Worm (Caenorhabditis elegans): Measurements from ENCODE around the gene plx-2.

The plx-2 gene

ce11 chrII:14441144-14441543 lies 16.5 kb upstream of the plx-2 start, which contains the start of gene smg-8:
Gene smg-8, plus strand, starts transcription at chrII:14441409.
- TF ChIP-seq Y53F4B.3 (GFP tag; IDR thresholded peaks at IDR 0.05) (no peak), mcd-1 (GFP tag; IDR thresholded peaks at IDR 0.05) (peak; percentile 96), F49E8.2 (tag; optimal IDR thresholded peaks at IDR 0.05; ENCODE audit: insufficient read depth) (peak; percentile 17), F33H1.4 (GFP tag; IDR thresholded peaks at IDR 0.05) (peak; percentile 61), snpc-3.4 (tag; optimal IDR thresholded peaks at IDR 0.05) (peak; percentile 12), hmg-1.2 (GFP tag; IDR thresholded peaks at IDR 0.05) (peak; percentile 90), dpl-1 (GFP tag; optimal IDR thresholded peaks at IDR 0.05) (peak; percentile 87), madf-6 (GFP tag; IDR thresholded peaks at IDR 0.05) (peak; percentile 47; the same call in 1 of the 2 replicates), lin-54 (GFP tag; optimal IDR thresholded peaks at IDR 0.05) (peak; percentile 94), attf-5 (GFP tag; optimal IDR thresholded peaks at IDR 0.05) (peak; percentile 33), attf-3 (GFP tag; conservative IDR thresholded peaks at IDR 0.05) (0 out of 2 replicates have a peak, but pooled peaks have one; percentile 29), ztf-18 (tag; optimal IDR thresholded peaks at IDR 0.05) (peak; percentile 15), hlh-12 (tag; optimal IDR thresholded peaks at IDR 0.05) (no peak), xnd-1 (tag; optimal IDR thresholded peaks at IDR 0.05) (peak; percentile 35), ceh-79 (tag; optimal IDR thresholded peaks at IDR 0.05) (no peak), lin-35 (GFP tag; optimal IDR thresholded peaks at IDR 0.05) (peak in 2 of 3 experiments; percentile 25 to 90), F23B12.7 (tag; optimal IDR thresholded peaks at IDR 0.05; ENCODE audit: insufficient read depth) (peak; percentile 0), D2030.7 (GFP tag; IDR thresholded peaks at IDR 0.05) (no peak), efl-1 (GFP tag; optimal IDR thresholded peaks at IDR 0.05) (peak; percentile 84), zim-3 (tag; optimal IDR thresholded peaks at IDR 0.05) (no peak), F57C9.4 (tag; optimal IDR thresholded peaks at IDR 0.05) (no peak), lsl-1 (GFP tag; optimal IDR thresholded peaks at IDR 0.05) (peak; percentile 59), him-1 (tag; optimal IDR thresholded peaks at IDR 0.05) (peak; percentile 8), nfyb-1 (GFP tag; IDR thresholded peaks at IDR 0.05) (peak; percentile 17; the same call in 1 of the 2 replicates), egl-18 (GFP tag; IDR thresholded peaks at IDR 0.05) (no peak), zfh-2 (GFP tag; conservative IDR thresholded peaks at IDR 0.05) (no peak), sptf-2 (GFP tag; optimal IDR thresholded peaks at IDR 0.05) (no peak), ztf-28 (GFP tag; IDR thresholded peaks at IDR 0.05) (no peak)

- TF ChIP-seq efl-1 (GFP tag; optimal IDR thresholded peaks at IDR 0.05) (no peak), lin-35 (GFP tag; optimal IDR thresholded peaks at IDR 0.05) (no peak), Y95B8A.8 (GFP tag; IDR thresholded peaks at IDR 0.05) (no peak), rpc-1 (optimal IDR thresholded peaks at IDR 0.05) (no peak), rpc-1 (tag; optimal IDR thresholded peaks at IDR 0.05) (no peak), F52B5.7 (tag; optimal IDR thresholded peaks at IDR 0.05) (no peak), athp-1 (tag; optimal IDR thresholded peaks at IDR 0.05) (no peak), madf-10 (tag; optimal IDR thresholded peaks at IDR 0.05) (peak; percentile 35), bed-2 (GFP tag; IDR thresholded peaks at IDR 0.05) (no peak), somi-1 (GFP tag; optimal IDR thresholded peaks at IDR 0.05) (no peak), F10E7.11 (tag; optimal IDR thresholded peaks at IDR 0.05) (no peak), dox-1 (GFP tag; IDR thresholded peaks at IDR 0.05) (peak; percentile 85), F49E8.2 (tag; optimal IDR thresholded peaks at IDR 0.05; ENCODE audit: insufficient read depth) (no peak), hrde-1 (tag; optimal IDR thresholded peaks at IDR 0.05; ENCODE audit: borderline replicate concordance) (no peak), ccch-3 (GFP tag; optimal IDR thresholded peaks at IDR 0.05) (no peak), C17E4.6 (GFP tag; IDR thresholded peaks at IDR 0.05) (no peak), unc-130 (GFP tag; optimal IDR thresholded peaks at IDR 0.05) (no peak), mxl-1 (tag; optimal IDR thresholded peaks at IDR 0.05) (no peak), cebp-2 (GFP tag; IDR thresholded peaks at IDR 0.05) (no peak), nhr-120 (GFP tag; IDR thresholded peaks at IDR 0.05) (no peak), nfya-1 (tag; optimal IDR thresholded peaks at IDR 0.05; ENCODE audit: borderline replicate concordance, insufficient read depth) (no peak), repo-1 (tag; optimal IDR thresholded peaks at IDR 0.05) (no peak), ztf-3 (GFP tag; optimal IDR thresholded peaks at IDR 0.05) (no peak), ztf-6 (GFP tag; IDR thresholded peaks at IDR 0.05) (no peak)
These were observed 13.3 kb upstream of the plx-2 start, which contains the start of gene K04B12.2 for ce11 chrII:14437922-14438458. Gene K04B12.2, minus strand, starts transcription at chrII:14437972.

All from whole organism, young adult.